Fruit fly (Drosophila melanogaster): ENCODE results near the gene tHMG1.

- TF ChIP-seq CG32006 (GFP tag; optimal IDR thresholded peaks at IDR 0.05) (no peak), Ets96B (tag; optimal IDR thresholded peaks at IDR 0.05) (no peak), Sox102F (GFP tag; optimal IDR thresholded peaks at IDR 0.05) (no peak), Eip78C (GFP tag) (peak; percentile 21), CG4318 (GFP tag; optimal IDR thresholded peaks at IDR 0.05) (no peak), net (GFP tag; optimal IDR thresholded peaks at IDR 0.05) (no peak), Sox15 (GFP tag; optimal IDR thresholded peaks at IDR 0.05) (no peak), Ets21C (GFP tag; optimal IDR thresholded peaks at IDR 0.05) (no peak), salr (GFP tag; optimal IDR thresholded peaks at IDR 0.05) (no peak), CG11902 (GFP tag; optimal IDR thresholded peaks at IDR 0.05) (no peak), Lpt (GFP tag; optimal IDR thresholded peaks at IDR 0.05) (no peak), CG8119 (GFP tag; IDR thresholded peaks at IDR 0.05) (no peak), CG6163 (GFP tag; IDR thresholded peaks at IDR 0.05) (no peak), OdsH (GFP tag; optimal IDR thresholded peaks at IDR 0.05) (no peak)
Measured at dm6 chr3R:22461673-22462585, 29.7 kb upstream of the tHMG1 start, which contains the start of the genes Rpn7 and AP-2mu.
